Worm (Caenorhabditis elegans) whole organism, L4 larva: ENCODE measurements around the gene nuo-4.

Experiments
- F10B5.3 ChIP-seq: sonication (generic microtip); optimal IDR thresholded peaks from 2 replicates; lab custom pipeline; 2016; ENCODE audit warnings: mild to moderate bottlenecking, missing genetic modification characterization, missing compliant biosample characterization
- F37D6.2 ChIP-seq: sonication (generic microtip); optimal IDR thresholded peaks from 2 replicates; lab custom pipeline; 2016; ENCODE audit warnings: mild to moderate bottlenecking, missing genetic modification characterization, missing compliant biosample characterization
- F44E2.7 ChIP-seq: fragments of 200-800 bp; sonication (Bioruptor generic); IDR thresholded peaks from 2 replicates; pipeline ENCODE4 v2.1.2; 2022; ENCODE audit warnings: missing genetic modification characterization, missing compliant biosample characterization
- R02D3.7 ChIP-seq: fragments of 150-350 bp; sonication (generic microtip); optimal IDR thresholded peaks from 3 replicates; lab custom pipeline; 2014; ENCODE audit warnings: missing biosample characterization, missing genetic modification characterization
- T20F7.1 ChIP-seq: fragments of 200-800 bp; sonication (Bioruptor generic); optimal IDR thresholded peaks from 2 replicates; lab custom pipeline; 2018; ENCODE audit warnings: mild to moderate bottlenecking, missing genetic modification characterization, missing compliant biosample characterization
- Y105C5A.15 ChIP-seq: fragments of 200-800 bp; sonication (Bioruptor generic); IDR thresholded peaks from 2 replicates; pipeline ENCODE4 v1.3.6; 2022; ENCODE audit warnings: missing genetic modification characterization, missing compliant biosample characterization
- Y48G9A.11 ChIP-seq: fragments of 200-800 bp; sonication (Bioruptor generic); IDR thresholded peaks from 2 replicates; pipeline ENCODE4 v1.3.6; 2022; ENCODE audit warnings: missing genetic modification reagents, missing genetic modification characterization, missing compliant biosample characterization
- ZK337.2 ChIP-seq: fragments of 200-800 bp; sonication (Bioruptor generic); IDR thresholded peaks from 2 replicates; pipeline ENCODE4 v1.3.6; 2022; ENCODE audit warnings: missing genetic modification reagents, missing genetic modification characterization, missing compliant biosample characterization
- aly-2 ChIP-seq: sonication (generic microtip); optimal IDR thresholded peaks from 2 replicates; lab custom pipeline; 2018; ENCODE audit warnings: missing biosample characterization, missing genetic modification characterization
- ceh-20 ChIP-seq: fragments of 200-800 bp; sonication (Bioruptor generic); IDR thresholded peaks from 2 replicates; pipeline ENCODE4 v1.3.6; 2022; ENCODE audit warnings: missing genetic modification reagents, missing genetic modification characterization, missing compliant biosample characterization
- ceh-82 ChIP-seq: sonication (generic microtip); optimal IDR thresholded peaks from 2 replicates; lab custom pipeline; 2017; ENCODE audit warnings: missing biosample characterization, missing genetic modification characterization
- cey-2 ChIP-seq: sonication (generic microtip); optimal IDR thresholded peaks from 3 replicates; lab custom pipeline; 2017; ENCODE audit warnings: missing genetic modification characterization, mild to moderate bottlenecking, missing compliant biosample characterization, antibody characterized with exemption, borderline replicate concordance; ENCODE audit not compliant: insufficient read depth
- ctbp-1 ChIP-seq: fragments of 200-800 bp; sonication (Bioruptor generic); IDR thresholded peaks from 2 replicates; pipeline ENCODE4 v1.3.6; 2022; ENCODE audit warnings: missing genetic modification reagents, missing genetic modification characterization, missing compliant biosample characterization
- daf-16 ChIP-seq, 3 experiments: sonication (generic microtip); optimal IDR thresholded peaks; 2 replicates each; lab custom pipeline; 2016 to 2017; ENCODE audit warnings: missing genetic modification characterization in 3 of 3, missing genetic modification reagents in 3 of 3, mild to moderate bottlenecking in 2 of 3, missing compliant biosample characterization in 2 of 3, missing biosample characterization in 1 of 3, moderate library complexity in 1 of 3
- daf-19 ChIP-seq: fragments of 200-800 bp; sonication (Bioruptor generic); conservative IDR thresholded peaks from 2 replicates; pipeline ENCODE4 v1.3.6; 2022; ENCODE audit warnings: missing genetic modification characterization, missing compliant biosample characterization
- dmd-8 ChIP-seq: fragments of 200-800 bp; sonication (Bioruptor generic); IDR thresholded peaks from 2 replicates; pipeline ENCODE4 v1.3.6; 2022; ENCODE audit warnings: missing genetic modification characterization, missing compliant biosample characterization
- dpl-1 ChIP-seq: fragments of 150-350 bp; optimal IDR thresholded peaks from 2 replicates; lab custom pipeline; 2014; ENCODE audit warnings: missing biosample characterization, missing genetic modification reagents, missing genetic modification characterization
- duxl-1 ChIP-seq: sonication (generic microtip); optimal IDR thresholded peaks from 2 replicates; lab custom pipeline; 2016; ENCODE audit warnings: mild to moderate bottlenecking, missing genetic modification characterization, moderate library complexity, missing compliant biosample characterization; ENCODE audit not compliant: poor library complexity
- dve-1 ChIP-seq: sonication (generic microtip); optimal IDR thresholded peaks from 2 replicates; lab custom pipeline; 2017; ENCODE audit warnings: antibody characterized with exemption, mild to moderate bottlenecking, missing genetic modification characterization, missing compliant biosample characterization; ENCODE audit not compliant: insufficient read depth
- hif-1 ChIP-seq, 2 experiments: sonication (generic microtip); optimal IDR thresholded peaks; 2 replicates each; lab custom pipeline; 2016 to 2017; ENCODE audit warnings: missing compliant biosample characterization in 2 of 2, missing genetic modification characterization in 2 of 2, missing genetic modification reagents in 2 of 2, missing genotype in 2 of 2, mild to moderate bottlenecking in 1 of 2
- hlh-11 ChIP-seq: fragments of 200-800 bp; sonication (Bioruptor generic); optimal IDR thresholded peaks from 2 replicates; lab custom pipeline; 2018; ENCODE audit warnings: mild to moderate bottlenecking, missing genetic modification characterization, missing compliant biosample characterization
- hlh-30 ChIP-seq: sonication (generic microtip); optimal IDR thresholded peaks from 2 replicates; lab custom pipeline; 2017; ENCODE audit warnings: antibody characterized with exemption, mild to moderate bottlenecking, missing genetic modification characterization, missing compliant biosample characterization; ENCODE audit not compliant: insufficient read depth
- lim-7 ChIP-seq: fragments of 200-800 bp; sonication (Bioruptor generic); IDR thresholded peaks from 2 replicates; pipeline ENCODE4 v1.3.6; 2022; ENCODE audit warnings: missing genetic modification characterization, missing compliant biosample characterization
- lin-13 ChIP-seq: fragments of 150-350 bp; optimal IDR thresholded peaks from 2 replicates; lab custom pipeline; 2014; ENCODE audit warnings: missing biosample characterization, missing genetic modification reagents, missing genetic modification characterization
- lin-38 ChIP-seq: fragments of 200-800 bp; sonication (Bioruptor generic); IDR thresholded peaks from 2 replicates; pipeline ENCODE4 v1.3.6; 2022; ENCODE audit warnings: missing genetic modification reagents, missing genetic modification characterization, missing compliant biosample characterization
- lsy-2 ChIP-seq, 2 experiments: fragments of 150-350 bp in 1 of 2; sonication (generic microtip) in 1 of 2; optimal IDR thresholded peaks; 2 replicates each; lab custom pipeline; 2014 to 2017; ENCODE audit warnings: missing biosample characterization in 2 of 2, missing genetic modification characterization in 2 of 2
- mdl-1 ChIP-seq, 2 experiments: fragments of 150-350 bp in 1 of 2; sonication (generic microtip) in 1 of 2; optimal IDR thresholded peaks; 2 replicates each; lab custom pipeline; 2014 to 2017; ENCODE audit warnings: missing biosample characterization in 2 of 2, missing genetic modification characterization in 2 of 2
- mdt-29 ChIP-seq: fragments of 200-800 bp; sonication (Bioruptor generic); IDR thresholded peaks from 2 replicates; pipeline ENCODE4 v1.3.6; 2022; ENCODE audit warnings: missing genetic modification reagents, missing genetic modification characterization, missing compliant biosample characterization
- mep-1 ChIP-seq: fragments of 150-350 bp; sonication (generic microtip); optimal IDR thresholded peaks from 3 replicates; lab custom pipeline; 2014; ENCODE audit warnings: missing biosample characterization, missing genetic modification characterization
- mes-2 ChIP-seq: sonication (generic microtip); optimal IDR thresholded peaks from 2 replicates; lab custom pipeline; 2016; ENCODE audit warnings: missing genotype, mild to moderate bottlenecking, missing genetic modification characterization, missing compliant biosample characterization; ENCODE audit not compliant: poor library complexity, severe bottlenecking
- mxl-2 ChIP-seq: fragments of 200-800 bp; sonication (Bioruptor generic); conservative IDR thresholded peaks from 2 replicates; pipeline ENCODE4 v1.3.6; 2022; ENCODE audit warnings: missing genetic modification reagents, missing genetic modification characterization, missing compliant biosample characterization
- mxl-3 ChIP-seq: fragments of 200-800 bp; sonication (Bioruptor generic); optimal IDR thresholded peaks from 2 replicates; lab custom pipeline; 2018; ENCODE audit warnings: mild to moderate bottlenecking, missing genetic modification characterization, missing compliant biosample characterization
- nhr-10 ChIP-seq: fragments of 150-350 bp; optimal IDR thresholded peaks from 2 replicates; lab custom pipeline; 2014; ENCODE audit warnings: missing biosample characterization, missing genetic modification characterization
- nhr-111 ChIP-seq: fragments of 200-800 bp; sonication (Bioruptor generic); optimal IDR thresholded peaks from 2 replicates; lab custom pipeline; 2018; ENCODE audit warnings: mild to moderate bottlenecking, missing genetic modification characterization, missing compliant biosample characterization
- nhr-237 ChIP-seq: sonication (generic microtip); optimal IDR thresholded peaks from 2 replicates; lab custom pipeline; 2017; ENCODE audit warnings: missing biosample characterization, missing genetic modification characterization
- nhr-28 ChIP-seq: fragments of 150-350 bp; optimal IDR thresholded peaks from 2 replicates; lab custom pipeline; 2014; ENCODE audit warnings: missing biosample characterization, missing genetic modification characterization
- nhr-41 ChIP-seq: fragments of 200-800 bp; sonication (Bioruptor generic); IDR thresholded peaks from 2 replicates; pipeline ENCODE4 v1.3.6; 2022; ENCODE audit warnings: missing genetic modification reagents, missing genetic modification characterization, missing compliant biosample characterization
- nhr-48 ChIP-seq: sonication (generic microtip); optimal IDR thresholded peaks from 2 replicates; lab custom pipeline; 2016; ENCODE audit warnings: mild to moderate bottlenecking, missing genetic modification characterization, missing compliant biosample characterization
- nhr-6 ChIP-seq: fragments of 150-350 bp; optimal IDR thresholded peaks from 2 replicates; lab custom pipeline; 2014; ENCODE audit warnings: missing biosample characterization, missing genetic modification characterization
- php-3 ChIP-seq: fragments of 200-800 bp; sonication (Bioruptor generic); IDR thresholded peaks from 2 replicates; pipeline ENCODE4 v1.3.6; 2022; ENCODE audit warnings: missing genetic modification reagents, missing genetic modification characterization, missing compliant biosample characterization
- rbr-2 ChIP-seq: sonication (generic microtip); optimal IDR thresholded peaks from 2 replicates; lab custom pipeline; 2016; ENCODE audit warnings: missing genotype, missing genetic modification characterization, missing compliant biosample characterization
- set-16 ChIP-seq: fragments of 200-800 bp; sonication (Bioruptor generic); IDR thresholded peaks from 2 replicates; pipeline ENCODE4 v1.3.6; 2022; ENCODE audit warnings: missing genetic modification reagents, missing genetic modification characterization, missing compliant biosample characterization
- snpc-1.2 ChIP-seq: fragments of 200-800 bp; sonication (Bioruptor generic); IDR thresholded peaks from 2 replicates; pipeline ENCODE4 v1.3.6; 2022; ENCODE audit warnings: missing genetic modification reagents, missing genetic modification characterization, missing compliant biosample characterization
- spr-1 ChIP-seq: sonication (generic microtip); optimal IDR thresholded peaks from 2 replicates; lab custom pipeline; 2016; ENCODE audit warnings: mild to moderate bottlenecking, missing genetic modification characterization, missing compliant biosample characterization
- tra-1 ChIP-seq: fragments of 200-800 bp; sonication (Bioruptor generic); IDR thresholded peaks from 2 replicates; pipeline ENCODE4 v1.3.6; 2022; ENCODE audit warnings: missing genetic modification reagents, missing genetic modification characterization, missing compliant biosample characterization
- unc-39 ChIP-seq: sonication (generic microtip); optimal IDR thresholded peaks from 2 replicates; lab custom pipeline; 2017; ENCODE audit warnings: missing biosample characterization, missing genetic modification characterization
- zfp-2 ChIP-seq: sonication (generic microtip); optimal IDR thresholded peaks from 2 replicates; lab custom pipeline; 2016; ENCODE audit warnings: mild to moderate bottlenecking, missing genetic modification characterization, missing compliant biosample characterization
- ztf-11 ChIP-seq: fragments of 150-350 bp; optimal IDR thresholded peaks from 2 replicates; lab custom pipeline; 2014; ENCODE audit warnings: missing biosample characterization, missing genetic modification characterization

Gene nuo-4

DNA sequence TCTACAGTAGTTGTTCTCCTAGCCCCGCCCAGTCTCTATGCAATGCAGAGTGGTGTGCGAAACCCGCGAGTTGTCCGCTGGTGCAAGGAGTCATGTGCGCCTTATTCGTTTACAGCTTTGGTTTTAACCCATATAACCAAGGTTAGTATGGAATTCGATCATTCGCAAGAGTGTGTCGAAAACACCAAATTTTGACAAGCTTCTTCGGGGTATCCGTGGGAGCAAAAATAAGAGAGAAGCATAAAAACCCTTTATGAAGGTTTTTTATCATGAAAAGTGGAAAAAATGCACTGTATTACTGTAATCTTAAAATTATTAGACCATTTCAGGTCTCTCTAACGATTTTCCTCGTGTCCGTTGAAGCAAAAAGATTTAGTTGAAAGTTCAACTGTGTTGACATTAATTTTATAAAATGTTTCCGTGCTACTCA lies 16.4 kb downstream of the nuo-4 start (continued):
- TF ChIP-seq daf-16 (GFP tag; optimal IDR thresholded peaks at IDR 0.05; lab: Kevin White, UChicago) (peak in 1 of 2 experiments; percentile 9), daf-16 (tag; optimal IDR thresholded peaks at IDR 0.05; lab: Kevin White, UChicago) (peak; percentile 59), dmd-8 (GFP tag; lab: Robert Waterston, UW) (no peak), snpc-1.2 (GFP tag; lab: Robert Waterston, UW) (peak; percentile 71), ZK337.2 (GFP tag; lab: Robert Waterston, UW) (no peak), ztf-11 (tag; lab: Kevin White, UChicago) (no peak), dve-1 (peak; percentile 51), lin-38 (GFP tag; lab: Robert Waterston, UW) (peak; percentile 64), nhr-28 (no peak), nhr-41 (GFP tag; lab: Robert Waterston, UW) (0 out of 2 replicates have a peak, but pooled peaks have one; percentile 26), aly-2 (tag; lab: Kevin White, UChicago) (no peak), ctbp-1 (GFP tag; lab: Robert Waterston, UW) (no peak), hif-1 (tag; optimal IDR thresholded peaks at IDR 0.05; lab: Kevin White, UChicago) (no peak), nhr-48 (tag; lab: Kevin White, UChicago) (peak; percentile 35), lim-7 (GFP tag; lab: Robert Waterston, UW) (no peak), duxl-1 (peak; percentile 33), nhr-111 (GFP tag; lab: Kevin White, UChicago) (peak; percentile 27), T20F7.1 (no peak), Y48G9A.11 (GFP tag; lab: Robert Waterston, UW) (peak; percentile 68; the same call in 1 of the 2 replicates), F44E2.7 (GFP tag; lab: Robert Waterston, UW) (no peak), mep-1 (tag; lab: Kevin White, UChicago) (no peak), tra-1 (GFP tag; lab: Robert Waterston, UW) (peak; percentile 39; the same call in 1 of the 2 replicates), rbr-2 (tag; lab: Kevin White, UChicago) (peak; percentile 28), nhr-10 (no peak), ceh-20 (GFP tag; lab: Robert Waterston, UW) (no peak), php-3 (GFP tag; lab: Robert Waterston, UW) (peak; percentile 71; the same call in 1 of the 2 replicates), F10B5.3 (tag; lab: Kevin White, UChicago) (peak; percentile 8), mdl-1 (tag; optimal IDR thresholded peaks at IDR 0.05; lab: Kevin White, UChicago) (no peak), mes-2 (tag; lab: Kevin White, UChicago) (peak; percentile 63), lsy-2 (tag; optimal IDR thresholded peaks at IDR 0.05; lab: Kevin White, UChicago) (peak in 1 of 2 experiments; percentile 56), hlh-30 (peak; percentile 65), lin-13 (peak; percentile 39), nhr-6 (tag; lab: Kevin White, UChicago) (peak; percentile 26), hlh-11 (tag; lab: Kevin White, UChicago) (peak; percentile 40), cey-2 (tag; lab: Kevin White, UChicago) (no peak), Y105C5A.15 (GFP tag; lab: Robert Waterston, UW) (0 out of 2 replicates have a peak, but pooled peaks have one; percentile 58), dpl-1 (GFP tag; lab: Kevin White, UChicago) (no peak), mxl-2 (GFP tag; lab: Robert Waterston, UW) (no peak), ceh-82 (tag; lab: Kevin White, UChicago) (no peak), R02D3.7 (tag; lab: Kevin White, UChicago) (no peak), zfp-2 (tag; lab: Kevin White, UChicago) (no peak), daf-19 (GFP tag; lab: Robert Waterston, UW) (0 out of 2 replicates have a peak, but pooled peaks have one; percentile 56), F37D6.2 (tag; lab: Kevin White, UChicago) (no peak), unc-39 (tag; lab: Kevin White, UChicago) (no peak), spr-1 (tag; lab: Kevin White, UChicago) (peak; percentile 47), set-16 (GFP tag; lab: Robert Waterston, UW) (no peak), mdt-29 (peak; percentile 55), nhr-237 (tag; lab: Kevin White, UChicago) (no peak), mxl-3 (GFP tag; lab: Kevin White, UChicago) (no peak)
